Fruit fly (Drosophila melanogaster) whole organism, embryonic: Measurements from ENCODE around the gene Jon25Bi.
A peak's percentile ranks its signal among the peaks of the same experiment; 100 is the strongest.

ENCODE experiments used
- B-H2 ChIP-seq: fragments of 200-800 bp; sonication (Bioruptor generic); optimal IDR thresholded peaks from 2 replicates; lab custom pipeline; 2018; ENCODE audit warnings: missing biosample characterization, mild to moderate bottlenecking, missing genetic modification characterization
- CG12104 ChIP-seq: fragments of 200-800 bp; sonication (Bioruptor generic); optimal IDR thresholded peaks from 3 replicates; lab custom pipeline; 2016; ENCODE audit warnings: missing biosample characterization, missing genetic modification characterization
- CG12942 ChIP-seq: fragments of 200-800 bp; sonication (Bioruptor generic); optimal IDR thresholded peaks from 3 replicates; lab custom pipeline; 2016; ENCODE audit warnings: missing biosample characterization, missing genetic modification characterization
- CG14014 ChIP-seq: fragments of 200-800 bp; sonication (Bioruptor generic); IDR thresholded peaks from 2 replicates; pipeline ENCODE4 v1.3.6; 2022; ENCODE audit warnings: missing biosample characterization, missing genetic modification characterization
- CG14050 ChIP-seq: fragments of 200-800 bp; sonication (Bioruptor generic); IDR thresholded peaks from 3 replicates; pipeline ENCODE4 v1.3.6; 2022; ENCODE audit warnings: missing biosample characterization, missing genetic modification characterization
- CG14667 ChIP-seq: fragments of 200-800 bp; sonication (Bioruptor generic); IDR thresholded peaks from 2 replicates; pipeline ENCODE4 v1.3.6; 2022; ENCODE audit warnings: missing biosample characterization, missing genetic modification characterization
- CG15479 ChIP-seq: fragments of 200-800 bp; sonication (Bioruptor generic); optimal IDR thresholded peaks from 3 replicates; lab custom pipeline; 2019; ENCODE audit warnings: missing biosample characterization, mild to moderate bottlenecking, missing genetic modification characterization, moderate library complexity
- CG15601 ChIP-seq: fragments of 200-800 bp; sonication (Bioruptor generic); optimal IDR thresholded peaks from 3 replicates; lab custom pipeline; 2019; ENCODE audit warnings: missing biosample characterization, mild to moderate bottlenecking, missing genetic modification characterization, moderate library complexity
- CG1603 ChIP-seq: fragments of 200-800 bp; sonication (Bioruptor generic); optimal IDR thresholded peaks from 2 replicates; lab custom pipeline; 2019; ENCODE audit warnings: missing biosample characterization, mild to moderate bottlenecking, missing genetic modification characterization, moderate library complexity
- CG17328 ChIP-seq: fragments of 200-800 bp; sonication (Bioruptor generic); IDR thresholded peaks from 2 replicates; pipeline ENCODE4 v1.3.6; 2022; ENCODE audit warnings: missing biosample characterization, missing genetic modification characterization
- CG17359 ChIP-seq: fragments of 200-800 bp; sonication (Bioruptor generic); optimal IDR thresholded peaks from 3 replicates; lab custom pipeline; 2018; ENCODE audit warnings: missing biosample characterization, mild to moderate bottlenecking, missing genetic modification characterization, moderate library complexity
- CG2116 ChIP-seq: fragments of 200-800 bp; sonication (Bioruptor generic); optimal IDR thresholded peaks from 3 replicates; lab custom pipeline; 2018; ENCODE audit warnings: missing biosample characterization, mild to moderate bottlenecking, missing genetic modification characterization
- CG2202 ChIP-seq: fragments of 200-800 bp; sonication (Bioruptor generic); optimal IDR thresholded peaks from 2 replicates; lab custom pipeline; 2018; ENCODE audit warnings: missing biosample characterization, mild to moderate bottlenecking, missing genetic modification characterization
- CG31224 ChIP-seq: fragments of 200-800 bp; sonication (Bioruptor generic); IDR thresholded peaks from 2 replicates; pipeline ENCODE4 v1.3.6; 2022; ENCODE audit warnings: missing biosample characterization, missing genetic modification characterization
- CG3281 ChIP-seq: fragments of 200-800 bp; sonication (Bioruptor generic); optimal IDR thresholded peaks from 3 replicates; lab custom pipeline; 2017; ENCODE audit warnings: missing biosample characterization, mild to moderate bottlenecking, missing genetic modification characterization
- CG34224 ChIP-seq: fragments of 200-800 bp; sonication (Bioruptor generic); IDR thresholded peaks from 3 replicates; pipeline ENCODE4 v1.3.6; 2022; ENCODE audit warnings: missing biosample characterization, missing genetic modification characterization; ENCODE audit not compliant: partially characterized antibody
- CG4360 ChIP-seq: fragments of 200-800 bp; sonication (Bioruptor generic); IDR thresholded peaks from 2 replicates; pipeline ENCODE4 v1.3.6; 2022; ENCODE audit warnings: missing biosample characterization, missing genetic modification characterization
- CG5953 ChIP-seq: fragments of 200-800 bp; sonication (Bioruptor generic); IDR thresholded peaks from 2 replicates; pipeline ENCODE4 v1.3.6; 2022; ENCODE audit warnings: missing biosample characterization, missing genetic modification characterization
- CG6683 ChIP-seq: fragments of 200-800 bp; sonication (Bioruptor generic); optimal IDR thresholded peaks from 2 replicates; lab custom pipeline; 2017; ENCODE audit warnings: missing biosample characterization, mild to moderate bottlenecking, missing genetic modification characterization, missing genetic modification reagents
- CG7987 ChIP-seq: fragments of 200-800 bp; sonication (Bioruptor generic); optimal IDR thresholded peaks from 2 replicates; lab custom pipeline; 2018; ENCODE audit warnings: missing biosample characterization, mild to moderate bottlenecking, missing genetic modification characterization, moderate library complexity
- CG8089 ChIP-seq: fragments of 200-800 bp; sonication (Bioruptor generic); optimal IDR thresholded peaks from 3 replicates; lab custom pipeline; 2016; ENCODE audit warnings: missing biosample characterization, missing genetic modification characterization
- CG8359 ChIP-seq: fragments of 200-800 bp; sonication (Bioruptor generic); optimal IDR thresholded peaks from 2 replicates; lab custom pipeline; 2017; ENCODE audit warnings: missing biosample characterization, mild to moderate bottlenecking, missing genetic modification characterization, borderline replicate concordance
- CG9797 ChIP-seq: fragments of 200-800 bp; sonication (Bioruptor generic); optimal IDR thresholded peaks from 3 replicates; lab custom pipeline; 2018; ENCODE audit warnings: missing biosample characterization, mild to moderate bottlenecking, missing genetic modification characterization
- CkIIα-i1 ChIP-seq: fragments of 200-800 bp; sonication (Bioruptor generic); IDR thresholded peaks from 2 replicates; pipeline ENCODE4 v1.3.6; 2022; ENCODE audit warnings: missing biosample characterization, missing genetic modification characterization
- E2f2 ChIP-seq: fragments of 200-800 bp; sonication (Bioruptor generic); IDR thresholded peaks from 2 replicates; pipeline ENCODE4 v1.3.6; 2022; ENCODE audit warnings: missing biosample characterization, missing genetic modification characterization
- Gug ChIP-seq: fragments of 200-800 bp; sonication (Bioruptor generic); IDR thresholded peaks from 4 replicates; pipeline ENCODE4 v1.3.6; 2022; ENCODE audit warnings: missing biosample characterization, missing genetic modification characterization
- Mrtf ChIP-seq: fragments of 200-800 bp; sonication (Bioruptor generic); IDR thresholded peaks from 3 replicates; pipeline ENCODE4 v1.3.6; 2022; ENCODE audit warnings: missing biosample characterization, missing genetic modification characterization
- NC2α ChIP-seq: fragments of 200-800 bp; sonication (Bioruptor generic); optimal IDR thresholded peaks from 2 replicates; lab custom pipeline; 2016; ENCODE audit warnings: missing biosample characterization, missing genetic modification characterization
- Opbp ChIP-seq: fragments of 200-800 bp; sonication (Bioruptor generic); IDR thresholded peaks from 3 replicates; pipeline ENCODE4 v1.3.6; 2022; ENCODE audit warnings: missing biosample characterization, missing genetic modification characterization; ENCODE audit not compliant: partially characterized antibody
- Scr ChIP-seq: fragments of 200-800 bp; sonication (Bioruptor generic); IDR thresholded peaks from 2 replicates; pipeline ENCODE4 v1.3.6; 2022; ENCODE audit warnings: missing biosample characterization, missing genetic modification characterization; ENCODE audit not compliant: partially characterized antibody
- Spps ChIP-seq: fragments of 200-800 bp; sonication (Bioruptor generic); optimal IDR thresholded peaks from 2 replicates; lab custom pipeline; 2018; ENCODE audit warnings: missing biosample characterization, mild to moderate bottlenecking, missing genetic modification characterization
- Sry-δ ChIP-seq: fragments of 200-800 bp; sonication (Bioruptor generic); optimal IDR thresholded peaks from 2 replicates; lab custom pipeline; 2016; ENCODE audit warnings: missing biosample characterization, missing genetic modification characterization
- bbx ChIP-seq: fragments of 200-800 bp; sonication (Bioruptor generic); IDR thresholded peaks from 2 replicates; pipeline ENCODE4 v1.3.6; 2022; ENCODE audit warnings: missing biosample characterization, missing genetic modification characterization; ENCODE audit not compliant: partially characterized antibody
- crol ChIP-seq: fragments of 200-800 bp; sonication (Bioruptor generic); IDR thresholded peaks from 2 replicates; pipeline ENCODE4 v1.3.6; 2022; ENCODE audit warnings: missing biosample characterization, missing genetic modification characterization
- gt ChIP-seq: fragments of 200-800 bp; sonication (Bioruptor generic); IDR thresholded peaks from 2 replicates; pipeline ENCODE4 v1.3.6; 2022; ENCODE audit warnings: missing biosample characterization, missing genetic modification characterization
- ind ChIP-seq: fragments of 200-800 bp; sonication (Bioruptor generic); optimal IDR thresholded peaks from 3 replicates; lab custom pipeline; 2016; ENCODE audit warnings: missing biosample characterization, missing genetic modification characterization
- insv ChIP-seq, 2 experiments: fragments of 200-800 bp; sonication (Bioruptor generic); optimal IDR thresholded peaks; 3 replicates each; lab custom pipeline; 2016 to 2018; ENCODE audit warnings: missing biosample characterization in 2 of 2, missing genetic modification characterization in 2 of 2
- jumu ChIP-seq: fragments of 200-800 bp; sonication (Bioruptor generic); optimal IDR thresholded peaks from 3 replicates; lab custom pipeline; 2016; ENCODE audit warnings: missing biosample characterization, missing genetic modification characterization
- kah ChIP-seq: fragments of 200-800 bp; sonication (Bioruptor generic); optimal IDR thresholded peaks from 2 replicates; lab custom pipeline; 2018; ENCODE audit warnings: missing biosample characterization, mild to moderate bottlenecking, missing genetic modification characterization
- ken ChIP-seq: fragments of 200-800 bp; sonication (Bioruptor generic); IDR thresholded peaks from 3 replicates; pipeline ENCODE4 v1.3.6; 2022; ENCODE audit warnings: missing biosample characterization, missing genetic modification characterization
- mirr ChIP-seq: fragments of 200-800 bp; sonication (Bioruptor generic); optimal IDR thresholded peaks from 3 replicates; lab custom pipeline; 2018; ENCODE audit warnings: missing biosample characterization, mild to moderate bottlenecking, missing genetic modification characterization
- onecut ChIP-seq: fragments of 200-800 bp; sonication (Bioruptor generic); IDR thresholded peaks from 2 replicates; pipeline ENCODE4 v1.3.6; 2022; ENCODE audit warnings: missing biosample characterization, missing genetic modification characterization
- sd ChIP-seq: fragments of 200-800 bp; sonication (Bioruptor generic); optimal IDR thresholded peaks from 3 replicates; lab custom pipeline; 2018; ENCODE audit warnings: missing biosample characterization, mild to moderate bottlenecking, missing genetic modification characterization, moderate library complexity
- sens ChIP-seq: fragments of 200-800 bp; sonication (Bioruptor generic); peaks from one replicate; lab custom pipeline; 2016; ENCODE audit warnings: missing biosample characterization, missing genetic modification characterization
- sr ChIP-seq: fragments of 200-800 bp; sonication (Bioruptor generic); IDR thresholded peaks from 3 replicates; pipeline ENCODE4 v1.3.6; 2022; ENCODE audit warnings: missing biosample characterization, missing genetic modification characterization
- ssp ChIP-seq: fragments of 200-800 bp; sonication (Bioruptor generic); IDR thresholded peaks from 2 replicates; pipeline ENCODE4 v1.3.6; 2022; ENCODE audit warnings: missing biosample characterization, missing genetic modification characterization
- stwl ChIP-seq: fragments of 200-800 bp; sonication (Bioruptor generic); optimal IDR thresholded peaks from 3 replicates; lab custom pipeline; 2018; ENCODE audit warnings: missing biosample characterization, mild to moderate bottlenecking, missing genetic modification characterization, moderate library complexity
- tap ChIP-seq: fragments of 200-800 bp; optimal IDR thresholded peaks from 3 replicates; lab custom pipeline; 2019; ENCODE audit warnings: missing biosample characterization, mild to moderate bottlenecking, missing genetic modification characterization, moderate library complexity
- tx ChIP-seq: fragments of 200-800 bp; sonication (Bioruptor generic); optimal IDR thresholded peaks from 2 replicates; lab custom pipeline; 2016; ENCODE audit warnings: missing biosample characterization, missing genetic modification characterization
- unc-4 ChIP-seq: fragments of 200-800 bp; sonication (Bioruptor generic); IDR thresholded peaks from 2 replicates; pipeline ENCODE4 v1.3.6; 2022; ENCODE audit warnings: missing biosample characterization, missing genetic modification characterization; ENCODE audit not compliant: partially characterized antibody
- vnd ChIP-seq: fragments of 200-800 bp; sonication (Bioruptor generic); IDR thresholded peaks from 3 replicates; pipeline ENCODE4 v1.3.6; 2022; ENCODE audit warnings: missing biosample characterization, missing genetic modification characterization; ENCODE audit not compliant: partially characterized antibody
- zfh2 ChIP-seq: fragments of 200-800 bp; sonication (Bioruptor generic); optimal IDR thresholded peaks from 2 replicates; lab custom pipeline; 2016; ENCODE audit warnings: missing biosample characterization, missing genetic modification characterization

Gene Jon25Bi

DNA sequence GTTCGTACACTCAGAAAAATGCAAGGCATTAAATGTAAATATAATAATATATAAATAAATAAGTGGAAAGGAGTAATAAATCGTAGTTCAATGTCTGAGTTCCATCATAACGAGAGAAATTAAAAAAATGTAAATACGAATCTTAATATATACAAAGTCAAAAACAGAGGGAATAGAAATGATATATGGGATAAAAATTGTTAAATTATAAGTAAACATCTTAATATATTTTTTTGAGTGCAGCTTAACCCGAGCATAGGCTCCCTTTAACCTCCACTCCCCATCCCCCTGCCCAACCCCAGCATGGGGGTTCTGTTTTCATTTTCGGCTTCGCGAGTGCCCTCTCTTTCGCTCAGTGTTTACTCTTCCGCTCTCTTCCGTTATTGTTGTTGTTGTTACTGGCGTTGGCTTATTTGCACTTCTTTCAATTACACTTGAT, 39.2 kb downstream of the Jon25Bi start (continued):
- TF ChIP-seq E2f2 (GFP tag; lab: Robert Waterston, UW) (no peak), Scr (GFP tag; lab: Robert Waterston, UW) (no peak), NC2α (GFP tag; lab: Kevin White, UChicago) (no peak), Sry-δ (no peak), CG2116 (GFP tag; lab: Kevin White, UChicago) (no peak), sd (tag; lab: Kevin White, UChicago) (no peak), sens (GFP tag; lab: Kevin White, UChicago) (peak; percentile 87), kah (GFP tag; lab: Kevin White, UChicago) (no peak), CG31224 (no peak), CG4360 (peak; percentile 46), CG17328 (no peak), CG14667 (no peak), CG15601 (tag; lab: Kevin White, UChicago) (peak; percentile 7), CG8359 (peak; percentile 7), onecut (GFP tag; lab: Robert Waterston, UW) (0 out of 2 replicates have a peak, but pooled peaks have one; percentile 16), CG34224 (GFP tag; lab: Robert Waterston, UW) (no peak), CG9797 (GFP tag; lab: Kevin White, UChicago) (no peak), mirr (GFP tag; lab: Kevin White, UChicago) (no peak), CG15479 (no peak), CkIIα-i1 (GFP tag; lab: Robert Waterston, UW) (no peak), bbx (GFP tag; lab: Robert Waterston, UW) (no peak), CG14050 (GFP tag; lab: Robert Waterston, UW) (no peak), unc-4 (GFP tag; lab: Robert Waterston, UW) (no peak), CG12104 (GFP tag; lab: Kevin White, UChicago) (no peak), tap (tag; lab: Kevin White, UChicago) (no peak), insv (GFP tag; optimal IDR thresholded peaks at IDR 0.05; lab: Kevin White, UChicago) (no peak), CG3281 (peak; percentile 3), CG6683 (GFP tag; lab: Kevin White, UChicago) (no peak), tx (GFP tag; lab: Kevin White, UChicago) (no peak), gt (GFP tag; lab: Robert Waterston, UW) (no peak), CG1603 (tag; lab: Kevin White, UChicago) (no peak), crol (GFP tag; lab: Robert Waterston, UW) (peak; percentile 54), jumu (GFP tag; lab: Kevin White, UChicago) (no peak), sr (no peak), CG2202 (tag; lab: Kevin White, UChicago) (no peak), ssp (GFP tag; lab: Robert Waterston, UW) (no peak), vnd (GFP tag; lab: Robert Waterston, UW) (no peak), CG7987 (GFP tag; lab: Kevin White, UChicago) (no peak), ken (GFP tag; lab: Robert Waterston, UW) (no peak), CG12942 (GFP tag; lab: Kevin White, UChicago) (no peak), CG5953 (GFP tag; lab: Robert Waterston, UW) (no peak), Mrtf (GFP tag; lab: Robert Waterston, UW) (no peak), CG17359 (tag; lab: Kevin White, UChicago) (no peak), Spps (tag; lab: Kevin White, UChicago) (no peak), B-H2 (GFP tag; lab: Kevin White, UChicago) (no peak), ind (no peak), CG8089 (no peak), Opbp (GFP tag; lab: Robert Waterston, UW) (no peak), CG14014 (0 out of 2 replicates have a peak, but pooled peaks have one; percentile 9), stwl (tag; lab: Kevin White, UChicago) (no peak), Gug (GFP tag; lab: Robert Waterston, UW) (no peak), zfh2 (GFP tag; lab: Kevin White, UChicago) (no peak)
